Worm (Caenorhabditis elegans) whole organism, L4/young adult: ENCODE data around the gene F31F6.2.

Experiments
- W03F9.2 ChIP-seq: fragments of 150-350 bp; optimal IDR thresholded peaks from 2 replicates; lab custom pipeline; 2014; ENCODE audit warnings: missing biosample characterization, missing genetic modification characterization
- dao-5 ChIP-seq: sonication (generic microtip); optimal IDR thresholded peaks from 2 replicates; lab custom pipeline; 2016; ENCODE audit warnings: missing genotype, missing genetic modification characterization, moderate library complexity, missing compliant biosample characterization
- him-1 ChIP-seq: sonication (generic microtip); optimal IDR thresholded peaks from 2 replicates; lab custom pipeline; 2016; ENCODE audit warnings: missing genotype, missing genetic modification reagents, missing genetic modification characterization, missing compliant biosample characterization

DNA sequence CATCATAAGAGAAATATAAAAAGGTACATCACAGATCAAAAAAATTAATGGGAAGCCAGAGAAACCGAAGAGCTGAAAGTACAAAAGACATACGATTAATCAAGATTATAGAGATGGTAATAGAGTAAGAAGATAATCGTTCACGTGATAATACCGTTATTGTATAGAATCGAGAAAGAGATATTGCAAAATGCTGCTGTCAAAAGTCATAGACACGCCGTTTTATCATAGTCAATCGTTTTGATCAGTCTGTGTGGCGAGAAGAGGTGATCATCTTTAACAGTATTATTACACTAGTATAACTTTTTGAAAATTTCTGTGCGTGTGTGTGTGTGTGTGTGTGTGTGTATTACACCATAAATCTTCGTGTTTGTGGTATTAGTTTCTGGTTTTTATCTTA, 22.7 kb upstream of the F31F6.2 start:
- TF ChIP-seq W03F9.2 (tag; lab: Kevin White, UChicago) (no peak), dao-5 (tag; lab: Kevin White, UChicago) (no peak), him-1 (no peak)
